Worm (Caenorhabditis elegans) whole organism, L1 larva: Measurements from ENCODE around the gene B0280.2.

Experiments used
- Y116A8C.19 ChIP-seq: sonication (generic microtip); optimal IDR thresholded peaks from 2 replicates; lab custom pipeline; 2016; ENCODE audit warnings: missing compliant biosample characterization, missing genetic modification characterization, borderline replicate concordance
- alr-1 ChIP-seq: fragments of 200-800 bp; sonication (Bioruptor generic); optimal IDR thresholded peaks from 2 replicates; lab custom pipeline; 2018; ENCODE audit warnings: borderline replicate concordance, mild to moderate bottlenecking, missing genetic modification characterization, missing compliant biosample characterization
- aly-2 ChIP-seq: fragments of 150-350 bp; optimal IDR thresholded peaks from 2 replicates; lab custom pipeline; 2014; ENCODE audit warnings: missing biosample characterization, missing genetic modification characterization
- ama-1 ChIP-seq: fragments of 150-350 bp; optimal IDR thresholded peaks from 2 replicates; lab custom pipeline; 2014
- ceh-63 ChIP-seq: fragments of 200-800 bp; sonication (Bioruptor generic); optimal IDR thresholded peaks from 2 replicates; lab custom pipeline; 2018; ENCODE audit warnings: mild to moderate bottlenecking, missing genetic modification characterization, missing compliant biosample characterization
- ceh-8 ChIP-seq: fragments of 200-800 bp; sonication (Bioruptor generic); optimal IDR thresholded peaks from 2 replicates; lab custom pipeline; 2018; ENCODE audit warnings: mild to moderate bottlenecking, missing genetic modification characterization, moderate library complexity, missing compliant biosample characterization
- ceh-88 ChIP-seq: fragments of 200-800 bp; sonication (Bioruptor generic); IDR thresholded peaks from 2 replicates; pipeline ENCODE4 v1.3.6; 2022; ENCODE audit warnings: missing genetic modification characterization, missing compliant biosample characterization
- ceh-90 ChIP-seq: sonication (generic microtip); optimal IDR thresholded peaks from 2 replicates; lab custom pipeline; 2016; ENCODE audit warnings: missing genetic modification characterization, missing compliant biosample characterization
- ces-1 ChIP-seq: fragments of 150-350 bp; optimal IDR thresholded peaks from 2 replicates; lab custom pipeline; 2014; ENCODE audit warnings: missing biosample characterization, missing genetic modification reagents, missing genetic modification characterization
- dpl-1 ChIP-seq, 3 experiments: fragments of 150-350 bp in 2 of 3; sonication (generic microtip) in 1 of 3; optimal IDR thresholded peaks; 2 replicates each; lab custom pipeline; 2014 to 2017; ENCODE audit warnings: missing biosample characterization in 3 of 3, missing genetic modification characterization in 3 of 3, missing genetic modification reagents in 3 of 3
- dsc-1 ChIP-seq: sonication (generic microtip); optimal IDR thresholded peaks from 2 replicates; lab custom pipeline; 2016; ENCODE audit warnings: mild to moderate bottlenecking, missing genetic modification characterization, missing compliant biosample characterization
- egl-13 ChIP-seq: sonication (generic microtip); optimal IDR thresholded peaks from 2 replicates; lab custom pipeline; 2016; ENCODE audit warnings: missing genotype, missing genetic modification reagents, missing genetic modification characterization, missing compliant biosample characterization
- elt-2 ChIP-seq: sonication (generic microtip); optimal IDR thresholded peaks from 2 replicates; lab custom pipeline; 2016; ENCODE audit warnings: missing genetic modification characterization, mild to moderate bottlenecking, inconsistent platforms, missing compliant biosample characterization, missing genetic modification reagents
- ets-5 ChIP-seq: fragments of 200-800 bp; sonication (Bioruptor generic); IDR thresholded peaks from 2 replicates; pipeline ENCODE4 v1.3.6; 2022; ENCODE audit warnings: missing genetic modification characterization, missing compliant biosample characterization
- fkh-10 ChIP-seq: sonication (generic microtip); optimal IDR thresholded peaks from 2 replicates; lab custom pipeline; 2017; ENCODE audit warnings: missing biosample characterization, missing genetic modification reagents, missing genetic modification characterization
- fkh-4 ChIP-seq: sonication (generic microtip); optimal IDR thresholded peaks from 2 replicates; lab custom pipeline; 2016; ENCODE audit warnings: missing compliant biosample characterization, missing genetic modification characterization, borderline replicate concordance
- fkh-8 ChIP-seq: sonication (generic microtip); optimal IDR thresholded peaks from 2 replicates; lab custom pipeline; 2016; ENCODE audit warnings: mild to moderate bottlenecking, missing genetic modification characterization, missing compliant biosample characterization
- fos-1 ChIP-seq: fragments of 150-350 bp; optimal IDR thresholded peaks from 2 replicates; lab custom pipeline; 2014; ENCODE audit warnings: missing biosample characterization, missing genetic modification characterization
- grh-1 ChIP-seq: fragments of 200-800 bp; sonication (Bioruptor generic); IDR thresholded peaks from 2 replicates; pipeline ENCODE4 v1.3.6; 2022; ENCODE audit warnings: missing genetic modification reagents, missing genetic modification characterization, missing compliant biosample characterization
- hlh-4 ChIP-seq: sonication (generic microtip); optimal IDR thresholded peaks from 2 replicates; lab custom pipeline; 2016; ENCODE audit warnings: mild to moderate bottlenecking, missing genetic modification characterization, missing compliant biosample characterization
- irx-1 ChIP-seq: sonication (generic microtip); optimal IDR thresholded peaks from 2 replicates; lab custom pipeline; 2016; ENCODE audit warnings: missing genetic modification characterization, missing compliant biosample characterization
- isw-1 ChIP-seq: fragments of 200-800 bp; sonication (Bioruptor generic); IDR thresholded peaks from 2 replicates; pipeline ENCODE4 v1.3.6; 2022; ENCODE audit warnings: missing genetic modification characterization, missing compliant biosample characterization
- jun-1 ChIP-seq: fragments of 150-350 bp; optimal IDR thresholded peaks from 2 replicates; lab custom pipeline; 2014; ENCODE audit warnings: missing biosample characterization, missing genetic modification reagents, missing genetic modification characterization
- lin-13 ChIP-seq: fragments of 150-350 bp; optimal IDR thresholded peaks from 2 replicates; lab custom pipeline; 2014; ENCODE audit warnings: missing biosample characterization, missing genetic modification reagents, missing genetic modification characterization
- lin-14 ChIP-seq: fragments of 200-800 bp; sonication (Bioruptor generic); optimal IDR thresholded peaks from 2 replicates; lab custom pipeline; 2018; ENCODE audit warnings: mild to moderate bottlenecking, missing genetic modification characterization, moderate library complexity, missing compliant biosample characterization
- lir-3 ChIP-seq: sonication (generic microtip); optimal IDR thresholded peaks from 2 replicates; lab custom pipeline; 2016; ENCODE audit warnings: mild to moderate bottlenecking, missing genetic modification characterization, moderate library complexity, missing compliant biosample characterization; ENCODE audit not compliant: poor library complexity
- lsy-2 ChIP-seq, 2 experiments: fragments of 150-350 bp; optimal IDR thresholded peaks; 2 replicates each; lab custom pipeline; 2014; ENCODE audit warnings: missing biosample characterization in 2 of 2, missing genetic modification characterization in 2 of 2
- mab-9 ChIP-seq: fragments of 200-800 bp; sonication (Bioruptor generic); IDR thresholded peaks from 2 replicates; pipeline ENCODE4 v1.3.6; 2022; ENCODE audit warnings: missing genetic modification reagents, missing genetic modification characterization, missing compliant biosample characterization
- mef-2 ChIP-seq: fragments of 150-350 bp; optimal IDR thresholded peaks from 2 replicates; lab custom pipeline; 2014; ENCODE audit warnings: missing biosample characterization, missing genetic modification characterization
- mep-1 ChIP-seq: fragments of 150-350 bp; optimal IDR thresholded peaks from 2 replicates; lab custom pipeline; 2014; ENCODE audit warnings: missing biosample characterization, missing genetic modification characterization
- nhr-20 ChIP-seq: sonication (generic microtip); optimal IDR thresholded peaks from 2 replicates; lab custom pipeline; 2016; ENCODE audit warnings: mild to moderate bottlenecking, missing genetic modification characterization, missing compliant biosample characterization
- nhr-28 ChIP-seq: fragments of 150-350 bp; optimal IDR thresholded peaks from 2 replicates; lab custom pipeline; 2014; ENCODE audit warnings: missing biosample characterization, missing genetic modification characterization
- nhr-47 ChIP-seq: sonication (generic microtip); optimal IDR thresholded peaks from 2 replicates; lab custom pipeline; 2016; ENCODE audit warnings: mild to moderate bottlenecking, missing genetic modification characterization, moderate library complexity, missing compliant biosample characterization
- nhr-77 ChIP-seq: fragments of 150-350 bp; optimal IDR thresholded peaks from 2 replicates; lab custom pipeline; 2014; ENCODE audit warnings: missing biosample characterization, missing genetic modification characterization
- nhr-90 ChIP-seq: sonication (generic microtip); optimal IDR thresholded peaks from 2 replicates; lab custom pipeline; 2016; ENCODE audit warnings: mild to moderate bottlenecking, missing genetic modification characterization, missing compliant biosample characterization; ENCODE audit not compliant: poor library complexity
- pax-3 ChIP-seq: fragments of 200-800 bp; sonication (Bioruptor generic); optimal IDR thresholded peaks from 2 replicates; lab custom pipeline; 2018; ENCODE audit warnings: mild to moderate bottlenecking, missing genetic modification characterization, moderate library complexity, missing compliant biosample characterization
- pqm-1 ChIP-seq: sonication (generic microtip); optimal IDR thresholded peaks from 3 replicates; lab custom pipeline; 2017; ENCODE audit warnings: missing biosample characterization, missing genetic modification characterization
- rnt-1 ChIP-seq: sonication (generic microtip); optimal IDR thresholded peaks from 2 replicates; lab custom pipeline; 2016; ENCODE audit warnings: mild to moderate bottlenecking, missing genetic modification characterization, moderate library complexity, missing compliant biosample characterization
- skn-1 ChIP-seq: fragments of 150-350 bp; optimal IDR thresholded peaks from 2 replicates; lab custom pipeline; 2014; ENCODE audit warnings: missing biosample characterization, missing genetic modification characterization
- snpc-4 ChIP-seq: fragments of 150-350 bp; optimal IDR thresholded peaks from 2 replicates; lab custom pipeline; 2014; ENCODE audit warnings: missing biosample characterization, missing genetic modification characterization
- sup-37 ChIP-seq: fragments of 200-800 bp; sonication (Bioruptor generic); optimal IDR thresholded peaks from 2 replicates; lab custom pipeline; 2018; ENCODE audit warnings: mild to moderate bottlenecking, missing genetic modification characterization, missing compliant biosample characterization
- swsn-7 ChIP-seq: sonication (generic microtip); optimal IDR thresholded peaks from 2 replicates; lab custom pipeline; 2016; ENCODE audit warnings: missing genetic modification characterization, missing compliant biosample characterization
- unc-130 ChIP-seq: fragments of 150-350 bp; optimal IDR thresholded peaks from 2 replicates; lab custom pipeline; 2017; ENCODE audit warnings: missing biosample characterization, missing genetic modification characterization, inconsistent platforms
- unc-30 ChIP-seq: sonication (generic microtip); optimal IDR thresholded peaks from 2 replicates; lab custom pipeline; 2017; ENCODE audit warnings: missing biosample characterization, missing genetic modification characterization
- unc-62 ChIP-seq: fragments of 150-350 bp; optimal IDR thresholded peaks from 2 replicates; lab custom pipeline; 2014; ENCODE audit warnings: missing biosample characterization, missing genetic modification reagents, missing genetic modification characterization
- unc-86 ChIP-seq: sonication (generic microtip); optimal IDR thresholded peaks from 2 replicates; lab custom pipeline; 2016; ENCODE audit warnings: missing genetic modification characterization, missing compliant biosample characterization
- unc-98 ChIP-seq: fragments of 200-800 bp; sonication (Bioruptor generic); IDR thresholded peaks from 2 replicates; pipeline ENCODE4 v1.3.6; 2022; ENCODE audit warnings: missing genetic modification characterization, missing compliant biosample characterization
- xbp-1 ChIP-seq: sonication (generic microtip); optimal IDR thresholded peaks from 2 replicates; lab custom pipeline; 2016; ENCODE audit warnings: missing genetic modification characterization, missing compliant biosample characterization
- zag-1 ChIP-seq: fragments of 150-350 bp; optimal IDR thresholded peaks from 2 replicates; lab custom pipeline; 2014; ENCODE audit warnings: missing biosample characterization, missing genetic modification characterization
- zip-4 ChIP-seq: fragments of 200-800 bp; sonication (Bioruptor generic); optimal IDR thresholded peaks from 2 replicates; lab custom pipeline; 2018; ENCODE audit warnings: mild to moderate bottlenecking, missing genetic modification characterization, moderate library complexity, missing compliant biosample characterization
- ztf-4 ChIP-seq: fragments of 150-350 bp; optimal IDR thresholded peaks from 2 replicates; lab custom pipeline; 2014; ENCODE audit warnings: missing biosample characterization, missing genetic modification characterization

The B0280.2 gene

DNA sequence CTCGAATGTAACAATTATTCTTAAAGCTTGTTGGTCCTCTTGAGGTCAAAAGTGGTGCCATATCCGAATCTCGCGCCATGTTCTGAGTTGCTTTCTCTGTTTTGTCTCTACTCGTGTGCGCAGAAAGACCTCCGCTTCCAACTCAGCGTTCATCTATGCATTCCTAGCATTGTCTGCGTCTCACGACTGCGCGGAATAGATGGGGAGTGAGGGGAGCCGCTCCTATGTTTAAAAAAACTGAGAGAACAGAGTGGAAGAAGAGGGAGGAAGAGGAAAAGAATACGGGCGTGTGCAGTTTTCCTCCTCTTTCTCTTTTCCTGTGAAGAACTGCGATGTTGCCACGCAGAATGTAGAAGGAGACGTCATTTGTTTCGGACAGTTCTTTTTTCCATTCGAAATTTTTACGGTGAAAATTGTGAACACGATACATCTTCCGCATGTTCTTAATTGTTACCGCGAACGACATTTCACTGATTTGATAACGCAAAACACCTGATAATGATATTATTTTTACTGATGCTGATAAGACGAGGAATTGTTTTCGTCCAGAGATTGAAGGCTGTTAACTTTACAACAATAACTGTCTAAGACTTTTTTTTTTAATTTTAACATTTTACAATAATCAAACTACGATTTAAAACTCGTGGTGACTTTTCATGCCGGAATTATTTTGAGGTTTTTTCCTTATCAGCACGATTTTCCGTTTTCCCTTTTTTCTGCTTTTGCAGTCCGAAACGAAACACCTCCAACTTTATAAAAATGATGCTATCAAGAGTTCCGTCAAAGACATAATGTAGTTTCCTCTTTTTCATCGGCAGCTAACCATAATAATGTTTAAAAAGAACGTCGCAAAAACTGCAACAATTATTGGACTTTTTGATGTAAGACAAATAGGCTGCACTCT is 42.5 kb downstream of the B0280.2 start:
- TF ChIP-seq unc-130 (tag; lab: Kevin White, UChicago) (no peak), ama-1 (lab: Kevin White, UChicago) (no peak), elt-2 (tag; lab: Kevin White, UChicago) (peak; percentile 12), ces-1 (no peak), mef-2 (no peak), fkh-4 (tag; lab: Kevin White, UChicago) (no peak), fkh-10 (GFP tag; lab: Kevin White, UChicago) (no peak), fos-1 (no peak), lin-13 (no peak), dpl-1 (GFP tag; optimal IDR thresholded peaks at IDR 0.05; lab: Kevin White, UChicago) (peak in 2 of 3 experiments; percentile 16 to 49), nhr-20 (tag; lab: Kevin White, UChicago) (no peak), alr-1 (no peak), sup-37 (GFP tag; lab: Kevin White, UChicago) (no peak), unc-62 (no peak), unc-30 (no peak), aly-2 (no peak), pax-3 (tag; lab: Kevin White, UChicago) (no peak), snpc-4 (peak; percentile 14), nhr-47 (tag; lab: Kevin White, UChicago) (peak; percentile 44), isw-1 (GFP tag; lab: Robert Waterston, UW) (no peak), ceh-8 (GFP tag; lab: Kevin White, UChicago) (no peak), pqm-1 (no peak), Y116A8C.19 (no peak), ceh-90 (tag; lab: Kevin White, UChicago) (no peak), mab-9 (GFP tag; lab: Robert Waterston, UW) (no peak), lsy-2 (tag; optimal IDR thresholded peaks at IDR 0.05; lab: Kevin White, UChicago) (peak; percentile 12 to 63), ceh-88 (no peak), ets-5 (no peak), zip-4 (GFP tag; lab: Kevin White, UChicago) (no peak), dsc-1 (tag; lab: Kevin White, UChicago) (no peak), swsn-7 (tag; lab: Kevin White, UChicago) (peak; percentile 32), rnt-1 (peak; percentile 30), lin-14 (GFP tag; lab: Kevin White, UChicago) (peak; percentile 95), fkh-8 (peak; percentile 80), skn-1 (tag; lab: Kevin White, UChicago) (peak; percentile 51), nhr-90 (tag; lab: Kevin White, UChicago) (no peak), zag-1 (tag; lab: Kevin White, UChicago) (no peak), nhr-28 (tag; lab: Kevin White, UChicago) (no peak), ceh-63 (GFP tag; lab: Kevin White, UChicago) (no peak), nhr-77 (tag; lab: Kevin White, UChicago) (peak; percentile 45), unc-98 (no peak), mep-1 (peak; percentile 82), grh-1 (GFP tag; lab: Robert Waterston, UW) (no peak), jun-1 (no peak), egl-13 (tag; lab: Kevin White, UChicago) (no peak), lir-3 (no peak), hlh-4 (tag; lab: Kevin White, UChicago) (no peak), xbp-1 (tag; lab: Kevin White, UChicago) (peak; percentile 24), unc-86 (peak; percentile 14), ztf-4 (no peak), irx-1 (tag; lab: Kevin White, UChicago) (no peak)
